Worm (Caenorhabditis elegans) whole organism, L1 larva: ENCODE data around the gene sdz-33.

Experiments
- C04F5.9 ChIP-seq: sonication (generic microtip); optimal IDR thresholded peaks from 2 replicates; lab custom pipeline; 2016; ENCODE audit warnings: missing genetic modification characterization, missing compliant biosample characterization
- F16B12.6 ChIP-seq: fragments of 150-350 bp; optimal IDR thresholded peaks from 2 replicates; lab custom pipeline; 2014; ENCODE audit warnings: missing biosample characterization, missing genetic modification characterization
- aha-1 ChIP-seq: fragments of 150-350 bp; optimal IDR thresholded peaks from 2 replicates; lab custom pipeline; 2014; ENCODE audit warnings: missing biosample characterization, missing genetic modification characterization
- aly-2 ChIP-seq: fragments of 150-350 bp; optimal IDR thresholded peaks from 2 replicates; lab custom pipeline; 2014; ENCODE audit warnings: missing biosample characterization, missing genetic modification characterization
- ama-1 ChIP-seq: fragments of 150-350 bp; optimal IDR thresholded peaks from 2 replicates; lab custom pipeline; 2014
- blmp-1 ChIP-seq: fragments of 150-350 bp; optimal IDR thresholded peaks from 2 replicates; lab custom pipeline; 2014; ENCODE audit warnings: missing biosample characterization, missing genetic modification characterization
- ceh-8 ChIP-seq: fragments of 200-800 bp; sonication (Bioruptor generic); optimal IDR thresholded peaks from 2 replicates; lab custom pipeline; 2018; ENCODE audit warnings: mild to moderate bottlenecking, missing genetic modification characterization, moderate library complexity, missing compliant biosample characterization
- ceh-82 ChIP-seq, 3 experiments: fragments of 150-350 bp in 1 of 3; sonication (generic microtip) in 2 of 3; optimal IDR thresholded peaks; 2 replicates each; lab custom pipeline; 2014 to 2017; ENCODE audit warnings: missing biosample characterization in 3 of 3, missing genetic modification characterization in 3 of 3
- egl-13 ChIP-seq: sonication (generic microtip); optimal IDR thresholded peaks from 2 replicates; lab custom pipeline; 2016; ENCODE audit warnings: missing genotype, missing genetic modification reagents, missing genetic modification characterization, missing compliant biosample characterization
- egl-27 ChIP-seq, 2 experiments: fragments of 150-350 bp in 1 of 2; sonication (generic microtip); optimal IDR thresholded peaks; 3 replicates each; lab custom pipeline; 2017 to 2018; ENCODE audit warnings: missing biosample characterization in 2 of 2, missing genetic modification characterization in 2 of 2, missing genetic modification reagents in 2 of 2
- elt-2 ChIP-seq: sonication (generic microtip); optimal IDR thresholded peaks from 2 replicates; lab custom pipeline; 2016; ENCODE audit warnings: missing genetic modification characterization, mild to moderate bottlenecking, inconsistent platforms, missing compliant biosample characterization, missing genetic modification reagents
- elt-3 ChIP-seq, 6 experiments: fragments of 150-350 bp in 1 of 6; sonication (generic microtip); optimal IDR thresholded peaks; 2 replicates each; lab custom pipeline; 2017 to 2018; ENCODE audit warnings: missing biosample characterization in 6 of 6, missing genetic modification characterization in 6 of 6, inconsistent platforms in 1 of 6
- ets-5 ChIP-seq: fragments of 200-800 bp; sonication (Bioruptor generic); IDR thresholded peaks from 2 replicates; pipeline ENCODE4 v1.3.6; 2022; ENCODE audit warnings: missing genetic modification characterization, missing compliant biosample characterization
- fkh-10 ChIP-seq: sonication (generic microtip); optimal IDR thresholded peaks from 2 replicates; lab custom pipeline; 2017; ENCODE audit warnings: missing biosample characterization, missing genetic modification reagents, missing genetic modification characterization
- fkh-4 ChIP-seq: sonication (generic microtip); optimal IDR thresholded peaks from 2 replicates; lab custom pipeline; 2016; ENCODE audit warnings: missing compliant biosample characterization, missing genetic modification characterization, borderline replicate concordance
- fkh-8 ChIP-seq: sonication (generic microtip); optimal IDR thresholded peaks from 2 replicates; lab custom pipeline; 2016; ENCODE audit warnings: mild to moderate bottlenecking, missing genetic modification characterization, missing compliant biosample characterization
- grh-1 ChIP-seq: fragments of 200-800 bp; sonication (Bioruptor generic); IDR thresholded peaks from 2 replicates; pipeline ENCODE4 v1.3.6; 2022; ENCODE audit warnings: missing genetic modification reagents, missing genetic modification characterization, missing compliant biosample characterization
- hlh-17 ChIP-seq: fragments of 200-800 bp; sonication (Bioruptor generic); optimal IDR thresholded peaks from 2 replicates; lab custom pipeline; 2018; ENCODE audit warnings: missing genetic modification characterization, mild to moderate bottlenecking, missing compliant biosample characterization, moderate library complexity, borderline replicate concordance
- hlh-4 ChIP-seq: sonication (generic microtip); optimal IDR thresholded peaks from 2 replicates; lab custom pipeline; 2016; ENCODE audit warnings: mild to moderate bottlenecking, missing genetic modification characterization, missing compliant biosample characterization
- hpl-2 ChIP-seq: fragments of 150-350 bp; optimal IDR thresholded peaks from 2 replicates; lab custom pipeline; 2014; ENCODE audit warnings: missing biosample characterization, missing genetic modification reagents, missing genetic modification characterization
- jun-1 ChIP-seq: fragments of 150-350 bp; optimal IDR thresholded peaks from 2 replicates; lab custom pipeline; 2014; ENCODE audit warnings: missing biosample characterization, missing genetic modification reagents, missing genetic modification characterization
- lin-14 ChIP-seq: fragments of 200-800 bp; sonication (Bioruptor generic); optimal IDR thresholded peaks from 2 replicates; lab custom pipeline; 2018; ENCODE audit warnings: mild to moderate bottlenecking, missing genetic modification characterization, moderate library complexity, missing compliant biosample characterization
- lin-15B ChIP-seq: fragments of 150-350 bp; sonication (generic microtip); optimal IDR thresholded peaks from 3 replicates; lab custom pipeline; 2014; ENCODE audit warnings: missing biosample characterization, missing genetic modification characterization
- lin-35 ChIP-seq, 2 experiments: fragments of 150-350 bp; optimal IDR thresholded peaks; 2 replicates each; lab custom pipeline; 2014; ENCODE audit warnings: missing biosample characterization in 2 of 2, missing genetic modification characterization in 2 of 2, missing genetic modification reagents in 2 of 2
- lsy-2 ChIP-seq, 2 experiments: fragments of 150-350 bp; optimal IDR thresholded peaks; 2 replicates each; lab custom pipeline; 2014; ENCODE audit warnings: missing biosample characterization in 2 of 2, missing genetic modification characterization in 2 of 2
- mab-9 ChIP-seq: fragments of 200-800 bp; sonication (Bioruptor generic); IDR thresholded peaks from 2 replicates; pipeline ENCODE4 v1.3.6; 2022; ENCODE audit warnings: missing genetic modification reagents, missing genetic modification characterization, missing compliant biosample characterization
- mef-2 ChIP-seq: fragments of 150-350 bp; optimal IDR thresholded peaks from 2 replicates; lab custom pipeline; 2014; ENCODE audit warnings: missing biosample characterization, missing genetic modification characterization
- mep-1 ChIP-seq: fragments of 150-350 bp; optimal IDR thresholded peaks from 2 replicates; lab custom pipeline; 2014; ENCODE audit warnings: missing biosample characterization, missing genetic modification characterization
- nhr-11 ChIP-seq: fragments of 150-350 bp; optimal IDR thresholded peaks from 2 replicates; lab custom pipeline; 2014; ENCODE audit warnings: missing biosample characterization, missing genetic modification characterization
- nhr-12 ChIP-seq: sonication (generic microtip); optimal IDR thresholded peaks from 2 replicates; lab custom pipeline; 2017; ENCODE audit warnings: missing biosample characterization, missing genetic modification characterization
- nhr-19 ChIP-seq: fragments of 200-800 bp; sonication (Bioruptor generic); conservative IDR thresholded peaks from 2 replicates; pipeline ENCODE4 v1.3.6; 2022; ENCODE audit warnings: missing genetic modification characterization, missing compliant biosample characterization
- nhr-20 ChIP-seq: sonication (generic microtip); optimal IDR thresholded peaks from 2 replicates; lab custom pipeline; 2016; ENCODE audit warnings: mild to moderate bottlenecking, missing genetic modification characterization, missing compliant biosample characterization
- nhr-28 ChIP-seq: fragments of 150-350 bp; optimal IDR thresholded peaks from 2 replicates; lab custom pipeline; 2014; ENCODE audit warnings: missing biosample characterization, missing genetic modification characterization
- nhr-47 ChIP-seq: sonication (generic microtip); optimal IDR thresholded peaks from 2 replicates; lab custom pipeline; 2016; ENCODE audit warnings: mild to moderate bottlenecking, missing genetic modification characterization, moderate library complexity, missing compliant biosample characterization
- nhr-76 ChIP-seq: sonication (generic microtip); optimal IDR thresholded peaks from 2 replicates; lab custom pipeline; 2017; ENCODE audit warnings: missing biosample characterization, missing genetic modification characterization
- nhr-77 ChIP-seq: fragments of 150-350 bp; optimal IDR thresholded peaks from 2 replicates; lab custom pipeline; 2014; ENCODE audit warnings: missing biosample characterization, missing genetic modification characterization
- nhr-90 ChIP-seq: sonication (generic microtip); optimal IDR thresholded peaks from 2 replicates; lab custom pipeline; 2016; ENCODE audit warnings: mild to moderate bottlenecking, missing genetic modification characterization, missing compliant biosample characterization; ENCODE audit not compliant: poor library complexity
- pax-3 ChIP-seq: fragments of 200-800 bp; sonication (Bioruptor generic); optimal IDR thresholded peaks from 2 replicates; lab custom pipeline; 2018; ENCODE audit warnings: mild to moderate bottlenecking, missing genetic modification characterization, moderate library complexity, missing compliant biosample characterization
- rnt-1 ChIP-seq: sonication (generic microtip); optimal IDR thresholded peaks from 2 replicates; lab custom pipeline; 2016; ENCODE audit warnings: mild to moderate bottlenecking, missing genetic modification characterization, moderate library complexity, missing compliant biosample characterization
- skn-1 ChIP-seq: fragments of 150-350 bp; optimal IDR thresholded peaks from 2 replicates; lab custom pipeline; 2014; ENCODE audit warnings: missing biosample characterization, missing genetic modification characterization
- snu-23 ChIP-seq: sonication (generic microtip); optimal IDR thresholded peaks from 2 replicates; lab custom pipeline; 2016; ENCODE audit warnings: missing genetic modification characterization, missing compliant biosample characterization
- sox-4 ChIP-seq: sonication (generic microtip); optimal IDR thresholded peaks from 2 replicates; lab custom pipeline; 2016; ENCODE audit warnings: missing genetic modification characterization, missing compliant biosample characterization
- sptf-1 ChIP-seq: fragments of 150-350 bp; optimal IDR thresholded peaks from 2 replicates; lab custom pipeline; 2014; ENCODE audit warnings: missing biosample characterization, missing genetic modification characterization
- unc-130 ChIP-seq: fragments of 150-350 bp; optimal IDR thresholded peaks from 2 replicates; lab custom pipeline; 2017; ENCODE audit warnings: missing biosample characterization, missing genetic modification characterization, inconsistent platforms
- unc-30 ChIP-seq: sonication (generic microtip); optimal IDR thresholded peaks from 2 replicates; lab custom pipeline; 2017; ENCODE audit warnings: missing biosample characterization, missing genetic modification characterization
- unc-62 ChIP-seq: fragments of 150-350 bp; optimal IDR thresholded peaks from 2 replicates; lab custom pipeline; 2014; ENCODE audit warnings: missing biosample characterization, missing genetic modification reagents, missing genetic modification characterization
- unc-98 ChIP-seq: fragments of 200-800 bp; sonication (Bioruptor generic); IDR thresholded peaks from 2 replicates; pipeline ENCODE4 v1.3.6; 2022; ENCODE audit warnings: missing genetic modification characterization, missing compliant biosample characterization
- vab-15 ChIP-seq: sonication (generic microtip); optimal IDR thresholded peaks from 2 replicates; lab custom pipeline; 2017; ENCODE audit warnings: missing genotype, mild to moderate bottlenecking, missing genetic modification characterization, missing compliant biosample characterization
- xbp-1 ChIP-seq: sonication (generic microtip); optimal IDR thresholded peaks from 2 replicates; lab custom pipeline; 2016; ENCODE audit warnings: missing genetic modification characterization, missing compliant biosample characterization
- zag-1 ChIP-seq: fragments of 150-350 bp; optimal IDR thresholded peaks from 2 replicates; lab custom pipeline; 2014; ENCODE audit warnings: missing biosample characterization, missing genetic modification characterization

The sdz-33 gene

DNA sequence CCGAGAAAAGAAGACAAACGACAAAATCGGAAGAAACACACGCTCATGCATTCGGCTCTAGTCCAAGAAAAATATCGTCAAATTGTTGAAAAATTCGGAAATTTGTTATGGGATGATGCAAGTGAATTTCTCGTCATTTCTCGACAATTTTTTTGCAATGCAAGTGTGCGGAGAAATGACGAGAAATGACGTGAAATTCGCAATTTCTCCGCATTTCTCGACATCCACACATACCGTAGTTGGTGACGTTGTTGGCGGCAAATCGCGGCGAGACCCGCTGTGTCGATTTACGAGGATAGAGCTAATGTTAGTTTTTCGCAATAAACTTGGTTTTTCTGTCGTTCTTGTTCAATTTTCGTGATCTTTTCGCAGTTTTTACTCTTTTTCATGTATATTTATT is 32.0 kb downstream of the sdz-33 start:
- TF ChIP-seq lsy-2 (tag; optimal IDR thresholded peaks at IDR 0.05; lab: Kevin White, UChicago) (peak in 1 of 2 experiments; percentile 2), C04F5.9 (tag; lab: Kevin White, UChicago) (peak; percentile 97)

- TF ChIP-seq C04F5.9 (tag; lab: Kevin White, UChicago) (peak; percentile 97), lsy-2 (tag; optimal IDR thresholded peaks at IDR 0.05; lab: Kevin White, UChicago) (peak in 1 of 2 experiments; percentile 27)
These were observed 32.7 kb downstream of the sdz-33 start for ce11 chrIII:11940008-11940407.

DNA sequence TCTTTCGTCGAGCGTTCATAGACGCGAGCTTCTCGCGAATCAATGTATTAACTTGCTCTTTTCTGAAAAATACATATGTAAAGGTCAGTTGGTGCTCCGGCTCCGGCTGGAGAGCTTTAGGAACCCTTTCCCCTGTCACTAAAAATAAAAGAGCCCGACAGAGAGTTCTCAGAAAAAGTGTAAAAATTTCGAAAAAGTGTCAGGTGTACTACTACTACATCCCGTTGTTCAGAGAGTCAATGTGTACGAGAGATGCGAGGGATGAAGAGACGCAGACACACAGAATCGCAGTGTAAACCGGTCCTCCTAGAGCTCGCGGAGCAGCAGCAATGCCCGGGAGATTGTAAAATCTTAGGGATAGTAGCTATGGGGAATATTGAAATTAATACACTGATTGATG is 35.4 kb downstream of the sdz-33 start:
- TF ChIP-seq fkh-10 (GFP tag; lab: Kevin White, UChicago): no peak
- no peak for TF ChIP-seq lin-15B (tag; lab: Kevin White, UChicago)
- no peak for TF ChIP-seq nhr-90 (tag; lab: Kevin White, UChicago)
- no peak for TF ChIP-seq blmp-1 (tag; lab: Kevin White, UChicago)
- TF ChIP-seq lin-14 (GFP tag; lab: Kevin White, UChicago): peak; percentile 85
- peak; percentile 11 for TF ChIP-seq xbp-1 (tag; lab: Kevin White, UChicago)
- TF ChIP-seq elt-2 (tag; lab: Kevin White, UChicago): no peak
- no peak for TF ChIP-seq nhr-11 (tag; lab: Kevin White, UChicago)
- no peak for TF ChIP-seq nhr-12 (tag; lab: Kevin White, UChicago)
- no peak for TF ChIP-seq unc-130 (tag; lab: Kevin White, UChicago)
- no peak for TF ChIP-seq ceh-8 (GFP tag; lab: Kevin White, UChicago)
- TF ChIP-seq pax-3: no peak
- no peak for TF ChIP-seq vab-15 (tag; lab: Kevin White, UChicago)
- TF ChIP-seq fkh-8: no peak
- no peak for TF ChIP-seq mab-9 (GFP tag; lab: Robert Waterston, UW)
- TF ChIP-seq unc-30 (tag; lab: Kevin White, UChicago): no peak
- no peak for TF ChIP-seq nhr-76
- TF ChIP-seq ama-1 (lab: Kevin White, UChicago): no peak
- no peak for TF ChIP-seq sptf-1
- TF ChIP-seq F16B12.6 (tag; lab: Kevin White, UChicago): no peak
- peak; percentile 64 for TF ChIP-seq snu-23
- no peak for TF ChIP-seq nhr-77 (tag; lab: Kevin White, UChicago)
- TF ChIP-seq ets-5 (GFP tag; lab: Robert Waterston, UW): no peak
- no peak for TF ChIP-seq hlh-17
- no peak for TF ChIP-seq hpl-2 (GFP tag; lab: Kevin White, UChicago)
- TF ChIP-seq sox-4 (tag; lab: Kevin White, UChicago): no peak
- no peak for TF ChIP-seq aha-1 (tag; lab: Kevin White, UChicago)
- TF ChIP-seq hlh-4 (tag; lab: Kevin White, UChicago): no peak
- TF ChIP-seq rnt-1: peak; percentile 87
- TF ChIP-seq lin-35 (GFP tag; optimal IDR thresholded peaks at IDR 0.05; lab: Kevin White, UChicago): no peak
- TF ChIP-seq unc-98 (GFP tag; lab: Robert Waterston, UW): peak; percentile 69
- TF ChIP-seq egl-27 (tag; optimal IDR thresholded peaks at IDR 0.05; lab: Kevin White, UChicago): no peak
- TF ChIP-seq zag-1 (tag; lab: Kevin White, UChicago): no peak
- TF ChIP-seq skn-1: peak; percentile 19
- TF ChIP-seq aly-2: no peak
- no peak for TF ChIP-seq unc-62 (GFP tag; lab: Kevin White, UChicago)
- TF ChIP-seq ceh-82 (tag; optimal IDR thresholded peaks at IDR 0.05; lab: Kevin White, UChicago): no peak
- peak; percentile 64 for TF ChIP-seq nhr-19 (GFP tag; lab: Robert Waterston, UW)
- TF ChIP-seq nhr-20 (tag; lab: Kevin White, UChicago): peak; percentile 30
- TF ChIP-seq nhr-28 (tag; lab: Kevin White, UChicago): no peak
- no peak for TF ChIP-seq grh-1 (GFP tag; lab: Robert Waterston, UW)
- peak; percentile 54 for TF ChIP-seq nhr-47 (tag; lab: Kevin White, UChicago)
- no peak for TF ChIP-seq elt-3 (tag; optimal IDR thresholded peaks at IDR 0.05; lab: Kevin White, UChicago)
- TF ChIP-seq egl-13 (tag; lab: Kevin White, UChicago): no peak
- no peak for TF ChIP-seq jun-1 (tag; lab: Kevin White, UChicago)
- no peak for TF ChIP-seq fkh-4 (tag; lab: Kevin White, UChicago)
- TF ChIP-seq mep-1: no peak
- peak; percentile 38 for TF ChIP-seq mef-2 (tag; lab: Kevin White, UChicago)
